Fruit fly (Drosophila melanogaster): ENCODE measurements around the gene ATPsynCF6.
A peak's percentile ranks its signal among the peaks of the same experiment; 100 is the strongest.

The ATPsynCF6 gene

DNA sequence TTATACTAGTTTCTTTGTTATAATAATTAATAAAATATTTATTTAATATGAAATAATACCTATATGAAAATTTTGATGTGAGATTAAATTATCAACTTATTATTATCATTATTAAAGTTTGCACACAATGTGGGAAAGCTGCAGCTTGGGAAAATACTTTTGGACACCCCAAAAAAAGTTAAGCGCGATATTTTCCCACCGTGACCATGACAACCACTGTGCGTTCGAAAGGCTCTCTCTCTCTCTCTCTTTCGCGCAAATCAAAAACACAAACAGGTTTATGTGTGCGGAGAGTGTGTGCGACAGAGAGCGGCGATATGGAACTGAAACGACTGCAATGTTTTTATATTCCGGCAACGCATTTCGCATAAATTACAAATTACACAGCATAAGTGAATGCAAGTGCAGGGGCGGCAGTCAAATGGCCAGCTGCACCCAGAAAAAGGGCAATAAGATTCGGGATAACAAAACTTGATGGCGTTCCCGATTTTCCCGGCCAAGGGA, 8.9 kb downstream of the ATPsynCF6 start (continued):
- TF ChIP-seq gsb (GFP tag; IDR thresholded peaks at IDR 0.05) (no peak), CG31388 (GFP tag; optimal IDR thresholded peaks at IDR 0.05) (no peak), grau (tag; optimal IDR thresholded peaks at IDR 0.05) (peak; percentile 57), CG13775 (GFP tag; optimal IDR thresholded peaks at IDR 0.05) (peak; percentile 57), Ada2b (GFP tag; IDR thresholded peaks at IDR 0.05) (peak; percentile 47), Hmr (GFP tag; optimal IDR thresholded peaks at IDR 0.05) (peak; percentile 46), Xbp1 (GFP tag; optimal IDR thresholded peaks at IDR 0.05) (peak; percentile 44), NC2α (GFP tag; optimal IDR thresholded peaks at IDR 0.05) (no peak), H15 (GFP tag; IDR thresholded peaks at IDR 0.05) (0 out of 3 replicates have a peak, but pooled peaks have one; percentile 5), fu2 (GFP tag; optimal IDR thresholded peaks at IDR 0.05) (no peak), CG9817 (tag; optimal IDR thresholded peaks at IDR 0.05) (peak; percentile 20), sens (GFP tag) (peak; percentile 83), zen (tag; optimal IDR thresholded peaks at IDR 0.05) (peak; percentile 25), CG7963 (GFP tag; IDR thresholded peaks at IDR 0.05; ENCODE audit: partially characterized antibody) (0 out of 3 replicates have a peak, but pooled peaks have one; percentile 14), CG5180 (GFP tag; optimal IDR thresholded peaks at IDR 0.05) (peak; percentile 11), Meics (GFP tag; optimal IDR thresholded peaks at IDR 0.05) (peak; percentile 78), Poxn (GFP tag; IDR thresholded peaks at IDR 0.05) (no peak), tgo (GFP tag; IDR thresholded peaks at IDR 0.05) (peak; percentile 76), CG3838 (GFP tag; optimal IDR thresholded peaks at IDR 0.05) (no peak), CG12071 (GFP tag; optimal IDR thresholded peaks at IDR 0.05) (no peak), CG30431 (GFP tag; optimal IDR thresholded peaks at IDR 0.05) (peak; percentile 2), ken (GFP tag; IDR thresholded peaks at IDR 0.05) (peak; percentile 34; the same call in 1 of the 3 replicates), phol (tag; optimal IDR thresholded peaks at IDR 0.05) (peak; percentile 64), NfI (GFP tag; optimal IDR thresholded peaks at IDR 0.05) (peak; percentile 7), CG14667 (GFP tag; IDR thresholded peaks at IDR 0.05) (no peak), vvl (GFP tag; IDR thresholded peaks at IDR 0.05) (peak; percentile 83), CG11085 (GFP tag; IDR thresholded peaks at IDR 0.05) (no peak), onecut (GFP tag; IDR thresholded peaks at IDR 0.05) (peak; percentile 30; the same call in 1 of the 2 replicates), CG17912 (GFP tag; optimal IDR thresholded peaks at IDR 0.05) (no peak), CG16863 (GFP tag; optimal IDR thresholded peaks at IDR 0.05) (no peak), CG12391 (tag; optimal IDR thresholded peaks at IDR 0.05) (peak; percentile 42), zfh1 (GFP tag; IDR thresholded peaks at IDR 0.05) (peak; percentile 69; the same call in 2 of the 3 replicates), ems (GFP tag; optimal IDR thresholded peaks at IDR 0.05) (peak; percentile 11), caup (GFP tag; optimal IDR thresholded peaks at IDR 0.05; ENCODE audit: severe bottlenecking) (peak; percentile 19), CG9932 (GFP tag; IDR thresholded peaks at IDR 0.05) (0 out of 2 replicates have a peak, but pooled peaks have one; percentile 17), CG2678 (tag; optimal IDR thresholded peaks at IDR 0.05) (peak; percentile 60), Pdp1 (GFP tag; optimal IDR thresholded peaks at IDR 0.05) (peak in 1 of 2 experiments; percentile 1), mam (GFP tag; optimal IDR thresholded peaks at IDR 0.05) (peak; percentile 54), Nf-YC (tag; optimal IDR thresholded peaks at IDR 0.05) (peak; percentile 46), Dek (tag; optimal IDR thresholded peaks at IDR 0.05) (peak; percentile 14), Dref (GFP tag; IDR thresholded peaks at IDR 0.05) (no peak), gcm (GFP tag; optimal IDR thresholded peaks at IDR 0.05) (peak; percentile 35), CG8089 (GFP tag; optimal IDR thresholded peaks at IDR 0.05) (no peak), kay (GFP tag; optimal IDR thresholded peaks at IDR 0.05) (peak; percentile 24), CG42726 (GFP tag; IDR thresholded peaks at IDR 0.05; ENCODE audit: partially characterized antibody) (no peak), CG14710 (tag; optimal IDR thresholded peaks at IDR 0.05) (peak; percentile 63), fd96Cb (tag; optimal IDR thresholded peaks at IDR 0.05) (peak; percentile 58), CG13296 (GFP tag; optimal IDR thresholded peaks at IDR 0.05) (no peak), CG12769 (tag; optimal IDR thresholded peaks at IDR 0.05) (no peak), vfl (GFP tag; optimal IDR thresholded peaks at IDR 0.05) (peak; percentile 14)

Data from whole organism, embryonic.